Worm (Caenorhabditis elegans) whole organism, mixed stage, embryonic: Measurements from ENCODE around the gene cut-2.

Source experiments
- M03D4.4 ChIP-seq: sonication (generic microtip); optimal IDR thresholded peaks from 2 replicates; lab custom pipeline; 2017; ENCODE audit warnings: mild to moderate bottlenecking, missing genetic modification characterization, missing compliant biosample characterization
- ceh-39 ChIP-seq: fragments of 150-350 bp; optimal IDR thresholded peaks from 2 replicates; lab custom pipeline; 2014; ENCODE audit warnings: missing biosample characterization, missing genetic modification characterization
- ceh-83 ChIP-seq: fragments of 200-800 bp; sonication (Bioruptor generic); optimal IDR thresholded peaks from 2 replicates; lab custom pipeline; 2018; ENCODE audit warnings: mild to moderate bottlenecking, missing genetic modification characterization, missing compliant biosample characterization
- lin-32 ChIP-seq: fragments of 200-800 bp; sonication (Bioruptor generic); optimal IDR thresholded peaks from 2 replicates; lab custom pipeline; 2018; ENCODE audit warnings: mild to moderate bottlenecking, missing genetic modification characterization, missing compliant biosample characterization
- nhr-12 ChIP-seq: fragments of 150-350 bp; optimal IDR thresholded peaks from 2 replicates; lab custom pipeline; 2014; ENCODE audit warnings: missing biosample characterization, missing genetic modification characterization
- pha-4 ChIP-seq: fragments of 150-350 bp; optimal IDR thresholded peaks from 2 replicates; lab custom pipeline; 2018; ENCODE audit warnings: missing biosample characterization, missing genetic modification reagents, missing genetic modification characterization
- sptf-1 ChIP-seq: sonication (generic microtip); optimal IDR thresholded peaks from 2 replicates; lab custom pipeline; 2017; ENCODE audit warnings: mild to moderate bottlenecking, missing genetic modification characterization, moderate library complexity, missing compliant biosample characterization
- unc-39 ChIP-seq: fragments of 150-350 bp; optimal IDR thresholded peaks from 2 replicates; lab custom pipeline; 2014; ENCODE audit warnings: missing biosample characterization, missing genetic modification characterization
- ztf-11 ChIP-seq: fragments of 150-350 bp; optimal IDR thresholded peaks from 2 replicates; lab custom pipeline; 2014; ENCODE audit warnings: missing biosample characterization, missing genetic modification characterization

- TF ChIP-seq sptf-1 (tag; lab: Kevin White, UChicago) (no peak), M03D4.4 (tag; lab: Kevin White, UChicago) (no peak), lin-32 (no peak), ceh-83 (GFP tag; lab: Kevin White, UChicago) (no peak), ceh-39 (no peak), ztf-11 (tag; lab: Kevin White, UChicago) (no peak), unc-39 (tag; lab: Kevin White, UChicago) (no peak), nhr-12 (tag; lab: Kevin White, UChicago) (no peak), pha-4 (tag; lab: Kevin White, UChicago) (no peak)
Observed at ce11 chrV:13402524-13402923, 12.2 kb upstream of the cut-2 start.
